Worm (Caenorhabditis elegans): ENCODE results near the gene C02C6.14.

Gene C02C6.14

DNA sequence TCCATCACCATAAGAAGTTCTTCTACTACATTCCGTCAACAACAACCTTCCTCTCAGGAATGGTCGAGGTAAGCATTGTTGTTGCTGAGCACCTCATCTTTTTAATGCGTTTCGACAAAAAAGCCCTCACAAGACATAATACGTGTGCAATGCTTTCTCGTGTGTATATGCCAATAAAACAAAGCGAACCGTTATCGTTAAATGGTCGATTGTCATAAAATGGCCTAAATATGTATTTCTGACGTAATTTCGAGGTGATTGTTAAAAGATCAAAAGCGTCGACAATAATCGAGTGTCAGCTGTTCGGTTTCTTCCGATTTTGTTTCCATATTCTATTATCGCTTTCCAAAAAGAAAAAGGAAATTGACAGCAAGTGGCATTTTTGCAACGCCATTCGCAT is 7.2 kb downstream of the C02C6.14 start:
- TF ChIP-seq nhr-71 (tag; optimal IDR thresholded peaks at IDR 0.05) (peak; percentile 9), elt-2 (tag; optimal IDR thresholded peaks at IDR 0.05) (peak; percentile 60), xbp-1 (tag; optimal IDR thresholded peaks at IDR 0.05) (no peak), nhr-20 (tag; optimal IDR thresholded peaks at IDR 0.05) (no peak), lin-35 (GFP tag; optimal IDR thresholded peaks at IDR 0.05) (peak in 1 of 2 experiments; percentile 1)

DNA sequence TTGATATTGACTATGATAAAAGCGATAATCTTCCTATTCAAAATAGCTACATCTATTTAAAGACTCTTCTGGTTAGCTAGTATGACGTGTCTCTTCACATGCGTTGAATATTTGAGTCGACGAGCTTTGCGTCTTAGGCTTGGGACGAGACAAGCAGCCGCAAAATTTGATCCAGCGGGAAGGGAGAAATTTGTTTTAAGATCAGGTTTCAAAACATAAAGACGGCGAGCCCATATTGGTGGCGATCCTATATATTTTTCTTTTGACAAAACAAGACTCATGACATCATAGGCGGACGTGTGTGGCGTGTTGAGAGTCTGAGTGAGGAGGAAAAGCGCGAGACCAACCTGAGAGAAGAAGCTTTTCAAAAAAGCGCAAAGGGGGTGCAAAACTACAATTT is 8.0 kb downstream of the C02C6.14 start:
- peak; percentile 18 for TF ChIP-seq fkh-8 (tag; optimal IDR thresholded peaks at IDR 0.05)
- no peak for TF ChIP-seq blmp-1 (tag; optimal IDR thresholded peaks at IDR 0.05)
- TF ChIP-seq egl-27 (tag; optimal IDR thresholded peaks at IDR 0.05) = no peak
- TF ChIP-seq ces-1 (GFP tag; optimal IDR thresholded peaks at IDR 0.05) = no peak
- peak in 1 of 3 experiments; percentile 1 for TF ChIP-seq ceh-82 (tag; optimal IDR thresholded peaks at IDR 0.05)
- no peak for TF ChIP-seq nhr-76 (tag; optimal IDR thresholded peaks at IDR 0.05)
- TF ChIP-seq lin-14 (GFP tag; optimal IDR thresholded peaks at IDR 0.05) = peak; percentile 31
- TF ChIP-seq tbx-2 (tag; optimal IDR thresholded peaks at IDR 0.05) = peak; percentile 27
- TF ChIP-seq nhr-71 (tag; optimal IDR thresholded peaks at IDR 0.05) = peak; percentile 10

DNA sequence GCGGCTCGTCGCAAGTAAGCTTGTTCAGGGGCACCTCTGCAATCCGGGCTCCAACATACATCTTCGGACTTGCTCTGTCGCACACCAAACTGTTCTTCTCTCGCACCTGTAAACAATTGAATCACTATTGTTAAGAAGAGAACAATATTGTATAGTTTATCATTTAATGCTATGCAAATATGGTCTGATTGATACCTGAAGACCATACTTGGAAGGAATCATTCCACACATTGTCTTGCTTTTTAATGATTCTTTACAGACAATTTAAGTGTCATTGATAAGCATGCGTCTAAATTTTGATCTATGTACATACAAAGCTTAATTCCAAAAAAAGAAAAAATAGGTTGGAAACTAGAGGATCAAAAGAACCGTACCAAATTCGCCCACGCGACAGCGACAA is 9.5 kb downstream of the C02C6.14 start:
- TF ChIP-seq elt-2 (tag; optimal IDR thresholded peaks at IDR 0.05) = peak; percentile 1
- TF ChIP-seq irx-1 (tag; optimal IDR thresholded peaks at IDR 0.05) = no peak
- TF ChIP-seq tlp-1 (tag; optimal IDR thresholded peaks at IDR 0.05) = no peak
- no peak for TF ChIP-seq alr-1 (tag; optimal IDR thresholded peaks at IDR 0.05; ENCODE audit: borderline replicate concordance)
- TF ChIP-seq nhr-85 (tag) = peak; percentile 29
- no peak for TF ChIP-seq lin-15B (tag; optimal IDR thresholded peaks at IDR 0.05)
- TF ChIP-seq efl-1 (optimal IDR thresholded peaks at IDR 0.05) = no peak
- TF ChIP-seq efl-1 (GFP tag; optimal IDR thresholded peaks at IDR 0.05 in 1 of 2) = peak in 1 of 2 experiments; percentile 84

DNA sequence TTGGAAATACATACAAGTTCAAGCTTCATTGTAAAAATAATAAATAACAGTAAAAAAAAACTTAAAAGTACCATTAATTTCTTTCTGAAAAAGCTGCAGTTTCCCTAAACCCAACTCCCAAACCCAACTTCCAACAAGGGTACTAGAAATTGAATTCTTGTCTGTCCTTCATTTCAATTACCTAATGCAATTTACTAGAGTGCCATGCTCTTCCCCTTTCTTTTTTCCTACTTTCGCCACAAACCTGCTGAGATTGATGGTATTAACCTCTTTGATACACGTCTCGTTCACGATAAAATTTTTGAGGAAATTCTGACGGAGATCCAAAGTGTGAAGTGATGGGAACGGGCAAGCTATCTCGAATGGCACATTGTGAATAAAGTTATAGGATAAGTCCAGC is 10.4 kb downstream of the C02C6.14 start:
- no peak for TF ChIP-seq jun-1 (tag; optimal IDR thresholded peaks at IDR 0.05)
- no peak for TF ChIP-seq lsy-2 (tag; optimal IDR thresholded peaks at IDR 0.05)
- no peak for TF ChIP-seq lin-39 (tag; optimal IDR thresholded peaks at IDR 0.05)
- TF ChIP-seq lin-14 (GFP tag; optimal IDR thresholded peaks at IDR 0.05) = peak; percentile 44
- no peak for TF ChIP-seq ceh-90 (tag; optimal IDR thresholded peaks at IDR 0.05)
- TF ChIP-seq efl-3 (GFP tag; optimal IDR thresholded peaks at IDR 0.05) = no peak
- no peak for TF ChIP-seq sox-4 (tag; optimal IDR thresholded peaks at IDR 0.05)
- no peak for TF ChIP-seq pax-3 (tag; optimal IDR thresholded peaks at IDR 0.05)
- TF ChIP-seq fkh-8 (tag; optimal IDR thresholded peaks at IDR 0.05) = no peak
- TF ChIP-seq elt-2 (tag; optimal IDR thresholded peaks at IDR 0.05) = no peak
- no peak for TF ChIP-seq egl-13 (tag; optimal IDR thresholded peaks at IDR 0.05)
- peak; percentile 28 for TF ChIP-seq tbx-2 (tag; optimal IDR thresholded peaks at IDR 0.05)

DNA sequence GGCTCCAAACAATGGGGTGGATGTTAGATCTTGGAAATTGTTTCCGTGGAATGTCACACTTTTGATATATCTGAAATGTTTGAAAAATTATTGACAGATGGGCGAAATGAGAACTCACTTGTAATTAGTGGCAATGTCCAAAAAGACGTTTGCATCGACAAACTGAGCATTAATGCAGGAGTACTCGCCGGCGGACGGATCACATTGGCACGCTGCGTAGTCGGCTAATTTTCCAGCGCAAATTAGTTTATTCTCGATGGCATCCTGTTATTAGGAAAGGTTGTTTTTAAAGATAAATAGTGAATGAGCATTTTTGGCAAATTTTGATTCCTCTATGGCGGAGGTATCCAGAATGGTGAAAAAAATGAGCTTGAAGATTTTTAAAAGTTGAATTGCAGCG is 13.3 kb downstream of the C02C6.14 start:
- TF ChIP-seq unc-62 (GFP tag; optimal IDR thresholded peaks at IDR 0.05) (no peak), snpc-4 (tag; optimal IDR thresholded peaks at IDR 0.05) (no peak), unc-98 (GFP tag; IDR thresholded peaks at IDR 0.05) (no peak), mep-1 (tag; optimal IDR thresholded peaks at IDR 0.05) (no peak), lin-14 (GFP tag; optimal IDR thresholded peaks at IDR 0.05) (peak; percentile 46)

DNA sequence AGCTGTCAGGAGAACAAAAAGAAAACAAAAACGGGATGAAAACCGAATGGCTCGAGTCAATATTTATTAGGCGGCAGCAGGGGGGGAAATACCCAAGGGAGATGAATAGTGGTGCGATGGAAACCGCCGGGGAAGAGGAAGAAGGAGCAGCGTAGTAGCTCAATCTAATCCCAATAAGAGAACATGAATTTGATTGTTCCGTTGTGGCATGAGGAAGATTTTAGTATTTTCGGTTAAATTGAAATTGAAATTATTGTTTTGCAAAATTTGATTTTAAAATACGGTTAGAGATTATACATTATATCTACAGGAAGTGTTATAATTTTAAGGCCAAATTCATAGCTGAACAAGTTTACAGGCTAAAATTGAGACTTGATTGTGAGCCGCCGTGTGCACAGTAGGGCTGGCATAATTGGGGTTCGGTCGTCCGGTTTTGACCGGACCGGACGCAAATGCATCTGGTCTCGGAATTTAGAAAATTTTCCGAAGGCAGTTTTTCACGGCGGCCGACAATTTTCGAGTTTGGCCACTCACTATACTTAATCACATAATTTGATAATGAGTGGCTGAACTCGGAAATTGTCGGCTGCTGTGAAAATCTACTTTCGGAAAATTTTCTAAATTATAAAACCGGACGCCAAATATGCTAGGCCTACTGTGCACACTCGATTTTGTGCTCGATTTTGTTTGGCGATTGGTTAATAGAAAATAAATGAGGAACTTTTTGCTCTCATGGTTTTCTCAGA is 14.7 kb downstream of the C02C6.14 start:
- TF ChIP-seq efl-3 (GFP tag; optimal IDR thresholded peaks at IDR 0.05) = no peak
- TF ChIP-seq aha-1 (tag; optimal IDR thresholded peaks at IDR 0.05) = no peak
- TF ChIP-seq nhr-85 (tag) = no peak
- TF ChIP-seq snpc-4 (tag; optimal IDR thresholded peaks at IDR 0.05) = peak; percentile 70
- peak; percentile 40 for TF ChIP-seq lin-14 (GFP tag; optimal IDR thresholded peaks at IDR 0.05)
- no peak for TF ChIP-seq egl-13 (tag; optimal IDR thresholded peaks at IDR 0.05)
